Fruit fly (Drosophila melanogaster): ENCODE measurements around the gene CG13046.
A peak's percentile ranks its signal among the peaks of the same experiment; 100 is the strongest.

CG13046 gene

dm6 chr3L:16303078-16303477, 14.9 kb upstream of the CG13046 start, which contains the start of gene CG13044:
CG13044 (minus strand) TSS chr3L:16303178.
- TF ChIP-seq gl (tag; optimal IDR thresholded peaks at IDR 0.05) (no peak), CG8301 (tag; optimal IDR thresholded peaks at IDR 0.05) (no peak), CG14655 (GFP tag; optimal IDR thresholded peaks at IDR 0.05) (no peak), Pif1B (GFP tag; optimal IDR thresholded peaks at IDR 0.05) (no peak), CG32121 (GFP tag; IDR thresholded peaks at IDR 0.05) (no peak), rn (GFP tag; IDR thresholded peaks at IDR 0.05) (no peak), CG8159 (tag; optimal IDR thresholded peaks at IDR 0.05) (no peak), Ets98B (GFP tag; IDR thresholded peaks at IDR 0.05) (no peak), Pif1A (GFP tag; optimal IDR thresholded peaks at IDR 0.05) (no peak), EcR (GFP tag; optimal IDR thresholded peaks at IDR 0.05) (no peak), CG15710 (tag; optimal IDR thresholded peaks at IDR 0.05) (no peak), CG17806 (tag; optimal IDR thresholded peaks at IDR 0.05) (no peak), fd96Ca (GFP tag; IDR thresholded peaks at IDR 0.05) (no peak)

dm6 chr3L:16301153-16301552, 12.9 kb upstream of the CG13046 start, which contains the start of gene CG4982:
CG4982 (plus strand) TSS chr3L:16301453.
- TF ChIP-seq CG34367 (tag; optimal IDR thresholded peaks at IDR 0.05) = no peak
- no peak for TF ChIP-seq CG4496 (GFP tag; IDR thresholded peaks at IDR 0.05)
- no peak for TF ChIP-seq EcR (GFP tag; optimal IDR thresholded peaks at IDR 0.05)
- TF ChIP-seq CG15710 (tag; optimal IDR thresholded peaks at IDR 0.05) = no peak
- TF ChIP-seq CG8301 (tag; optimal IDR thresholded peaks at IDR 0.05) = no peak
- TF ChIP-seq CG8159 (tag; optimal IDR thresholded peaks at IDR 0.05) = no peak
- TF ChIP-seq CG12605 (GFP tag; IDR thresholded peaks at IDR 0.05) = no peak
- no peak for TF ChIP-seq fd96Ca (GFP tag; IDR thresholded peaks at IDR 0.05)
- TF ChIP-seq Snoo (tag; optimal IDR thresholded peaks at IDR 0.05) = no peak
- no peak for TF ChIP-seq CG13204 (GFP tag; optimal IDR thresholded peaks at IDR 0.05)
- no peak for TF ChIP-seq Pif1A (GFP tag; optimal IDR thresholded peaks at IDR 0.05)
- no peak for TF ChIP-seq Ets98B (GFP tag; IDR thresholded peaks at IDR 0.05)
- TF ChIP-seq gl (tag; optimal IDR thresholded peaks at IDR 0.05) = no peak
- no peak for TF ChIP-seq CG9948 (tag; optimal IDR thresholded peaks at IDR 0.05)
- no peak for TF ChIP-seq rn (GFP tag; IDR thresholded peaks at IDR 0.05)
- no peak for TF ChIP-seq Pif1B (GFP tag; optimal IDR thresholded peaks at IDR 0.05)
- TF ChIP-seq CG10348 (GFP tag; IDR thresholded peaks at IDR 0.05) = no peak

dm6 chr3L:16295447-16295846, 7.2 kb upstream of the CG13046 start, which contains the start of gene CG4962:
CG4962 (minus strand) TSS chr3L:16295547.
- TF ChIP-seq CG34367 (tag; optimal IDR thresholded peaks at IDR 0.05) = no peak
- no peak for TF ChIP-seq CG9948 (tag; optimal IDR thresholded peaks at IDR 0.05)
- no peak for TF ChIP-seq CG14655 (GFP tag; optimal IDR thresholded peaks at IDR 0.05)
- TF ChIP-seq CG12605 (GFP tag; IDR thresholded peaks at IDR 0.05) = no peak

DNA sequence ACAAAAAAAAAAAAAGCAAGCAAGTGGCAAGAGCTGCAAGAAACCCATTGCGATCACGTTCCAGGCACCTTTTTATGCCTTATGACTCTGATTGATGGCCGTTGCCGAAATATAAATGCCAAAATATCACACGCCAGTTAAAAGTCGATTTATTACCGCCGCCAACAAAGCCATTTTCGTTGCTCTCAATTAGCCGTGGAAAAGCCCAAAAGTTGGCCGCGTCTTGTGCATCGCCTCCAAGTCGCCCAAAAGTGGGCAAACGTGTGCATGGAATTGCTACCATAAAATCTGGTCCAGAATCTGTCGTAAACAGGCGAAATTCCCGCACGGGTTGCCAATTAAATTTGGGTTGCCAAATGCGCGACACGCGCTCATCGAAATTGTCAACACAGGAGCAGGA, 3.5 kb upstream of the CG13046 start:
- no peak for TF ChIP-seq CG17806 (tag; optimal IDR thresholded peaks at IDR 0.05)
- TF ChIP-seq CG13204 (GFP tag; optimal IDR thresholded peaks at IDR 0.05) = no peak
- TF ChIP-seq CG4496 (GFP tag; IDR thresholded peaks at IDR 0.05) = peak; percentile 13; the same call in 1 of the 3 replicates
- no peak for TF ChIP-seq Pif1B (GFP tag; optimal IDR thresholded peaks at IDR 0.05)
- TF ChIP-seq Ets98B (GFP tag; IDR thresholded peaks at IDR 0.05) = peak; percentile 48
- TF ChIP-seq EcR (GFP tag; optimal IDR thresholded peaks at IDR 0.05) = no peak
- no peak for TF ChIP-seq CG12605 (GFP tag; IDR thresholded peaks at IDR 0.05)
- no peak for TF ChIP-seq CG8159 (tag; optimal IDR thresholded peaks at IDR 0.05)
- no peak for TF ChIP-seq Snoo (tag; optimal IDR thresholded peaks at IDR 0.05)
- no peak for TF ChIP-seq rn (GFP tag; IDR thresholded peaks at IDR 0.05)
- TF ChIP-seq CG34367 (tag; optimal IDR thresholded peaks at IDR 0.05) = no peak
- TF ChIP-seq fd96Ca (GFP tag; IDR thresholded peaks at IDR 0.05) = peak; percentile 19; the same call in 1 of the 3 replicates

DNA sequence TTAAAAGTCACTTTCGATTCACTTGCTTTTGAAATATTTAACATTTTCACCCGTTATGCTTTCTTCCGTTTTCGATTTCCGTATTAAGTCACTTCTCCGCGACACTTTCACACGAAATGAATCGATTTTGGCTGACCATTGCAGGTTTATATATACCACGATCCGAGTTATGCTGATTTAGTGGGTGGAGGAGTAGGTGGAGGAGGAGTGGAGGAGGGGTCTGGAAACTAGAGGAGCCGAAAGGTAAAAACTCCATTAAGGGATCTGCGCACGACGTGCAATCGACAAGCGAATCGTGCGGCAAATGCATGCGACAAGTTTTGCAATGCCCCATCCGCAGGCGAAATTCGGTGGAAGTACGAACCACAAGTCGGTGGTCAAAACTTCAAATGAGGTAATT, 2.6 kb upstream of the CG13046 start, which contains the start of gene CG13045:
CG13045 (minus strand) TSS at position 101 of the 400 bp plus-strand sequence.
- TF ChIP-seq D1 (tag; optimal IDR thresholded peaks at IDR 0.05) = no peak

DNA sequence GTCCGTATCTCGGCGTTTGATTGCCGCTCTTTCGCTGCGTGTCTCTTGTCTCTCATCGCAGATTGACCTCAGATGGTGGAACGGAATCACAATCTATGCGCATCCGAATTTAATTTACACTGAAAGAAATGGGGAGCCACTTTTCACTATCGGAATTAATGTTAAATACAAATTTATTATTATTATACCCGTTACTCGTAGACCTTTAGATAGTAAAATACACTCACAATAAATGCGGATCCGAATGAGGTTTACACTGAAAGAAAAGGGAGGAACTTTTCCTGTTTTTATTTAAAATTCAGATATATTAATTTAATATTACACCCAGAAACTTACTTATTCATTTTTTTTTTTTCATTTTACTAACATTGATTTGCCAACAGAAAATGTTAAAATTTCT, 845 bp upstream of the CG13046 start:
- TF ChIP-seq CG34367 (tag; optimal IDR thresholded peaks at IDR 0.05) (peak; percentile 3), CG8301 (tag; optimal IDR thresholded peaks at IDR 0.05) (no peak), Pif1B (GFP tag; optimal IDR thresholded peaks at IDR 0.05) (no peak), CG32121 (GFP tag; IDR thresholded peaks at IDR 0.05) (no peak), CG8159 (tag; optimal IDR thresholded peaks at IDR 0.05) (peak; percentile 10), CG9948 (tag; optimal IDR thresholded peaks at IDR 0.05) (peak; percentile 32), CG14655 (GFP tag; optimal IDR thresholded peaks at IDR 0.05) (peak; percentile 52), EcR (GFP tag; optimal IDR thresholded peaks at IDR 0.05) (no peak), rn (GFP tag; IDR thresholded peaks at IDR 0.05) (no peak), fd96Ca (GFP tag; IDR thresholded peaks at IDR 0.05) (no peak), CG10348 (GFP tag; IDR thresholded peaks at IDR 0.05) (no peak), CG15710 (tag; optimal IDR thresholded peaks at IDR 0.05) (peak; percentile 5), Pif1A (GFP tag; optimal IDR thresholded peaks at IDR 0.05) (peak; percentile 25), CG17806 (tag; optimal IDR thresholded peaks at IDR 0.05) (peak; percentile 22)

- TF ChIP-seq CG13204 (GFP tag; optimal IDR thresholded peaks at IDR 0.05) (peak; percentile 33), rn (GFP tag; IDR thresholded peaks at IDR 0.05) (no peak), Pif1B (GFP tag; optimal IDR thresholded peaks at IDR 0.05) (peak; percentile 56), EcR (GFP tag; optimal IDR thresholded peaks at IDR 0.05) (peak; percentile 87), Ets98B (GFP tag; IDR thresholded peaks at IDR 0.05) (no peak), gl (tag; optimal IDR thresholded peaks at IDR 0.05) (peak; percentile 53), CG4496 (GFP tag; IDR thresholded peaks at IDR 0.05) (no peak), CG8301 (tag; optimal IDR thresholded peaks at IDR 0.05) (no peak), CG10348 (GFP tag; IDR thresholded peaks at IDR 0.05) (no peak), D1 (tag; optimal IDR thresholded peaks at IDR 0.05) (peak; percentile 62), CG34367 (tag; optimal IDR thresholded peaks at IDR 0.05) (peak; percentile 67), CG9948 (tag; optimal IDR thresholded peaks at IDR 0.05) (peak; percentile 70), CG8159 (tag; optimal IDR thresholded peaks at IDR 0.05) (peak; percentile 89), CG14655 (GFP tag; optimal IDR thresholded peaks at IDR 0.05) (peak; percentile 27), CG15710 (tag; optimal IDR thresholded peaks at IDR 0.05) (peak; percentile 86), fd96Ca (GFP tag; IDR thresholded peaks at IDR 0.05) (no peak), Snoo (tag; optimal IDR thresholded peaks at IDR 0.05) (peak; percentile 7), CG17806 (tag; optimal IDR thresholded peaks at IDR 0.05) (peak; percentile 76), Pif1A (GFP tag; optimal IDR thresholded peaks at IDR 0.05) (peak; percentile 65), CG32121 (GFP tag; IDR thresholded peaks at IDR 0.05) (no peak), CG12605 (GFP tag; IDR thresholded peaks at IDR 0.05) (no peak)
These were observed 2.0 kb downstream of the CG13046 start for dm6 chr3L:16286258-16286657.
